Fruit fly (Drosophila melanogaster) whole organism, embryonic: Measurements from ENCODE around the gene Reg-2.

Experiments
- Ada2b ChIP-seq: fragments of 200-800 bp; sonication (Bioruptor generic); IDR thresholded peaks from 2 replicates; pipeline ENCODE4 v1.3.6; 2022; ENCODE audit warnings: missing biosample characterization, missing genetic modification characterization
- Antp ChIP-seq: fragments of 200-800 bp; sonication (Bioruptor generic); optimal IDR thresholded peaks from 3 replicates; lab custom pipeline; 2016; ENCODE audit warnings: missing biosample characterization, missing genetic modification characterization
- CG11247 ChIP-seq: fragments of 200-800 bp; sonication (Bioruptor generic); IDR thresholded peaks from 2 replicates; pipeline ENCODE4 v1.3.6; 2022; ENCODE audit warnings: missing biosample characterization, missing genetic modification characterization
- CG11560 ChIP-seq: fragments of 200-800 bp; sonication (Bioruptor generic); IDR thresholded peaks from 3 replicates; pipeline ENCODE4 v1.3.6; 2022; ENCODE audit warnings: missing biosample characterization, missing genetic modification characterization
- CG12769 ChIP-seq: fragments of 200-800 bp; sonication (Bioruptor generic); optimal IDR thresholded peaks from 2 replicates; lab custom pipeline; 2019; ENCODE audit warnings: missing biosample characterization, mild to moderate bottlenecking, missing genetic modification characterization, moderate library complexity
- CG13123 ChIP-seq: fragments of 200-800 bp; sonication (Bioruptor generic); optimal IDR thresholded peaks from 2 replicates; lab custom pipeline; 2016; ENCODE audit warnings: missing biosample characterization, missing genetic modification characterization
- CG13296 ChIP-seq: fragments of 200-800 bp; sonication (Bioruptor generic); optimal IDR thresholded peaks from 3 replicates; lab custom pipeline; 2018; ENCODE audit warnings: missing biosample characterization, mild to moderate bottlenecking, missing genetic modification characterization
- CG13894 ChIP-seq: fragments of 200-800 bp; sonication (Bioruptor generic); optimal IDR thresholded peaks from 3 replicates; lab custom pipeline; 2018; ENCODE audit warnings: missing biosample characterization, mild to moderate bottlenecking, missing genetic modification characterization, moderate library complexity
- CG14860 ChIP-seq: fragments of 200-800 bp; sonication (Bioruptor generic); IDR thresholded peaks from 3 replicates; pipeline ENCODE4 v1.3.6; 2022; ENCODE audit warnings: missing biosample characterization, missing genetic modification characterization; ENCODE audit not compliant: partially characterized antibody
- CG15601 ChIP-seq: fragments of 200-800 bp; sonication (Bioruptor generic); optimal IDR thresholded peaks from 3 replicates; lab custom pipeline; 2019; ENCODE audit warnings: missing biosample characterization, mild to moderate bottlenecking, missing genetic modification characterization, moderate library complexity
- CG16813 ChIP-seq: fragments of 200-800 bp; sonication (Bioruptor generic); IDR thresholded peaks from 3 replicates; pipeline ENCODE4 v1.3.6; 2022; ENCODE audit warnings: missing biosample characterization, missing genetic modification characterization; ENCODE audit not compliant: partially characterized antibody
- CG17912 ChIP-seq: fragments of 200-800 bp; sonication (Bioruptor generic); optimal IDR thresholded peaks from 2 replicates; lab custom pipeline; 2018; ENCODE audit warnings: missing biosample characterization, mild to moderate bottlenecking, missing genetic modification characterization
- CG18011 ChIP-seq: fragments of 200-800 bp; sonication (Bioruptor generic); optimal IDR thresholded peaks from 2 replicates; lab custom pipeline; 2017; ENCODE audit warnings: missing biosample characterization, missing genetic modification characterization, mild to moderate bottlenecking, moderate library complexity, missing genotype
- CG30431 ChIP-seq: fragments of 200-800 bp; sonication (Bioruptor generic); optimal IDR thresholded peaks from 2 replicates; lab custom pipeline; 2017; ENCODE audit warnings: missing biosample characterization, missing genetic modification characterization
- CG31224 ChIP-seq: fragments of 200-800 bp; sonication (Bioruptor generic); IDR thresholded peaks from 2 replicates; pipeline ENCODE4 v1.3.6; 2022; ENCODE audit warnings: missing biosample characterization, missing genetic modification characterization
- CG32772 ChIP-seq: fragments of 200-800 bp; sonication (Bioruptor generic); IDR thresholded peaks from 2 replicates; pipeline ENCODE4 v1.3.6; 2022; ENCODE audit warnings: missing biosample characterization, missing genetic modification characterization
- CG33213 ChIP-seq: fragments of 200-800 bp; sonication (Bioruptor generic); optimal IDR thresholded peaks from 3 replicates; lab custom pipeline; 2016; ENCODE audit warnings: missing biosample characterization, missing genetic modification characterization
- CG3407 ChIP-seq: fragments of 200-800 bp; sonication (Bioruptor generic); optimal IDR thresholded peaks from 2 replicates; lab custom pipeline; 2018; ENCODE audit warnings: missing biosample characterization, mild to moderate bottlenecking, missing genetic modification characterization
- CG34376 ChIP-seq: fragments of 200-800 bp; sonication (Bioruptor generic); optimal IDR thresholded peaks from 2 replicates; lab custom pipeline; 2018; ENCODE audit warnings: missing biosample characterization, mild to moderate bottlenecking, missing genetic modification characterization
- CG3838 ChIP-seq: fragments of 200-800 bp; sonication (Bioruptor generic); optimal IDR thresholded peaks from 3 replicates; lab custom pipeline; 2016; ENCODE audit warnings: missing biosample characterization, missing genetic modification characterization
- CG4820 ChIP-seq: fragments of 200-800 bp; sonication (Bioruptor generic); optimal IDR thresholded peaks from 3 replicates; lab custom pipeline; 2016; ENCODE audit warnings: missing biosample characterization, missing genetic modification characterization
- CG6791 ChIP-seq: fragments of 200-800 bp; sonication (Bioruptor generic); IDR thresholded peaks from 3 replicates; pipeline ENCODE4 v1.3.6; 2022; ENCODE audit warnings: missing biosample characterization, missing genetic modification characterization; ENCODE audit not compliant: partially characterized antibody
- CG8089 ChIP-seq: fragments of 200-800 bp; sonication (Bioruptor generic); optimal IDR thresholded peaks from 3 replicates; lab custom pipeline; 2016; ENCODE audit warnings: missing biosample characterization, missing genetic modification characterization
- CG8765 ChIP-seq: fragments of 200-800 bp; sonication (Bioruptor generic); IDR thresholded peaks from 2 replicates; pipeline ENCODE4 v1.3.6; 2022; ENCODE audit warnings: missing biosample characterization, missing genetic modification characterization
- D19A ChIP-seq: fragments of 200-800 bp; optimal IDR thresholded peaks from 3 replicates; lab custom pipeline; 2019; ENCODE audit warnings: missing biosample characterization, mild to moderate bottlenecking, missing genetic modification characterization, moderate library complexity
- D19B ChIP-seq: fragments of 200-800 bp; sonication (Bioruptor generic); optimal IDR thresholded peaks from 2 replicates; lab custom pipeline; 2017; ENCODE audit warnings: missing biosample characterization, mild to moderate bottlenecking, missing genetic modification characterization
- Dip3 ChIP-seq: fragments of 200-800 bp; sonication (Bioruptor generic); optimal IDR thresholded peaks from 3 replicates; lab custom pipeline; 2016; ENCODE audit warnings: missing biosample characterization, missing genetic modification characterization
- HHEX ChIP-seq: fragments of 200-800 bp; sonication (Bioruptor generic); optimal IDR thresholded peaks from 3 replicates; lab custom pipeline; 2017; ENCODE audit warnings: missing biosample characterization, mild to moderate bottlenecking, missing genetic modification characterization, missing genetic modification reagents
- Lhr ChIP-seq: fragments of 200-800 bp; sonication (Bioruptor generic); optimal IDR thresholded peaks from 3 replicates; lab custom pipeline; 2017; ENCODE audit warnings: mild to moderate bottlenecking, missing biosample characterization, missing genetic modification reagents, missing genetic modification characterization
- Opbp ChIP-seq: fragments of 200-800 bp; sonication (Bioruptor generic); IDR thresholded peaks from 3 replicates; pipeline ENCODE4 v1.3.6; 2022; ENCODE audit warnings: missing biosample characterization, missing genetic modification characterization; ENCODE audit not compliant: partially characterized antibody
- Sry-β ChIP-seq: fragments of 200-800 bp; sonication (Bioruptor generic); optimal IDR thresholded peaks from 2 replicates; lab custom pipeline; 2018; ENCODE audit warnings: missing biosample characterization, mild to moderate bottlenecking, missing genetic modification characterization, moderate library complexity
- ash1 ChIP-seq: fragments of 200-800 bp; sonication (Bioruptor generic); optimal IDR thresholded peaks from 2 replicates; lab custom pipeline; 2018; ENCODE audit warnings: missing biosample characterization, mild to moderate bottlenecking, missing genetic modification characterization
- ato ChIP-seq: fragments of 200-800 bp; sonication (Bioruptor generic); IDR thresholded peaks from 2 replicates; pipeline ENCODE4 v1.3.6; 2022; ENCODE audit warnings: missing biosample characterization, missing genetic modification characterization; ENCODE audit not compliant: partially characterized antibody
- az2 ChIP-seq: fragments of 200-800 bp; sonication (Bioruptor generic); optimal IDR thresholded peaks from 3 replicates; lab custom pipeline; 2016; ENCODE audit warnings: missing biosample characterization, missing genetic modification characterization
- bigmax ChIP-seq: fragments of 200-800 bp; sonication (Bioruptor generic); optimal IDR thresholded peaks from 2 replicates; lab custom pipeline; 2018; ENCODE audit warnings: missing biosample characterization, mild to moderate bottlenecking, missing genetic modification characterization
- chinmo ChIP-seq: fragments of 200-800 bp; sonication (Bioruptor generic); IDR thresholded peaks from 4 replicates; pipeline ENCODE4 v1.3.6; 2022; ENCODE audit warnings: missing biosample characterization, missing genetic modification characterization; ENCODE audit not compliant: partially characterized antibody
- dmrt11E ChIP-seq: fragments of 200-800 bp; sonication (Bioruptor generic); optimal IDR thresholded peaks from 3 replicates; lab custom pipeline; 2018; ENCODE audit warnings: missing biosample characterization, mild to moderate bottlenecking, missing genetic modification characterization, moderate library complexity
- gfzf ChIP-seq: fragments of 200-800 bp; sonication (Bioruptor generic); optimal IDR thresholded peaks from 2 replicates; lab custom pipeline; 2016; ENCODE audit warnings: missing biosample characterization, mild to moderate bottlenecking, missing genetic modification characterization, moderate library complexity
- gt ChIP-seq: fragments of 200-800 bp; sonication (Bioruptor generic); IDR thresholded peaks from 2 replicates; pipeline ENCODE4 v1.3.6; 2022; ENCODE audit warnings: missing biosample characterization, missing genetic modification characterization
- sd ChIP-seq: fragments of 200-800 bp; sonication (Bioruptor generic); optimal IDR thresholded peaks from 3 replicates; lab custom pipeline; 2018; ENCODE audit warnings: missing biosample characterization, mild to moderate bottlenecking, missing genetic modification characterization, moderate library complexity
- stc ChIP-seq: fragments of 200-800 bp; sonication (Bioruptor generic); IDR thresholded peaks from 2 replicates; pipeline ENCODE4 v1.3.6; 2022; ENCODE audit warnings: missing biosample characterization, missing genetic modification characterization
- trem ChIP-seq: fragments of 200-800 bp; optimal IDR thresholded peaks from 3 replicates; lab custom pipeline; 2019; ENCODE audit warnings: missing biosample characterization, mild to moderate bottlenecking, missing genetic modification characterization, moderate library complexity
- trh ChIP-seq: fragments of 200-800 bp; sonication (Bioruptor generic); optimal IDR thresholded peaks from 2 replicates; lab custom pipeline; 2016; ENCODE audit warnings: missing biosample characterization, missing genetic modification characterization
- twi ChIP-seq: fragments of 200-800 bp; optimal IDR thresholded peaks from 2 replicates; lab custom pipeline; 2019; ENCODE audit warnings: missing biosample characterization, mild to moderate bottlenecking, missing genetic modification characterization, moderate library complexity
- vvl ChIP-seq: fragments of 200-800 bp; sonication (Bioruptor generic); IDR thresholded peaks from 2 replicates; pipeline ENCODE4 v1.3.6; 2022; ENCODE audit warnings: missing biosample characterization, missing genetic modification characterization
- wek ChIP-seq: fragments of 200-800 bp; sonication (Bioruptor generic); optimal IDR thresholded peaks from 3 replicates; lab custom pipeline; 2018; ENCODE audit warnings: missing biosample characterization, mild to moderate bottlenecking, missing genetic modification characterization, moderate library complexity
- zfh1 ChIP-seq: fragments of 200-800 bp; sonication (Bioruptor generic); IDR thresholded peaks from 3 replicates; pipeline ENCODE4 v1.3.6; 2022; ENCODE audit warnings: missing biosample characterization, missing genetic modification characterization

The Reg-2 gene

DNA sequence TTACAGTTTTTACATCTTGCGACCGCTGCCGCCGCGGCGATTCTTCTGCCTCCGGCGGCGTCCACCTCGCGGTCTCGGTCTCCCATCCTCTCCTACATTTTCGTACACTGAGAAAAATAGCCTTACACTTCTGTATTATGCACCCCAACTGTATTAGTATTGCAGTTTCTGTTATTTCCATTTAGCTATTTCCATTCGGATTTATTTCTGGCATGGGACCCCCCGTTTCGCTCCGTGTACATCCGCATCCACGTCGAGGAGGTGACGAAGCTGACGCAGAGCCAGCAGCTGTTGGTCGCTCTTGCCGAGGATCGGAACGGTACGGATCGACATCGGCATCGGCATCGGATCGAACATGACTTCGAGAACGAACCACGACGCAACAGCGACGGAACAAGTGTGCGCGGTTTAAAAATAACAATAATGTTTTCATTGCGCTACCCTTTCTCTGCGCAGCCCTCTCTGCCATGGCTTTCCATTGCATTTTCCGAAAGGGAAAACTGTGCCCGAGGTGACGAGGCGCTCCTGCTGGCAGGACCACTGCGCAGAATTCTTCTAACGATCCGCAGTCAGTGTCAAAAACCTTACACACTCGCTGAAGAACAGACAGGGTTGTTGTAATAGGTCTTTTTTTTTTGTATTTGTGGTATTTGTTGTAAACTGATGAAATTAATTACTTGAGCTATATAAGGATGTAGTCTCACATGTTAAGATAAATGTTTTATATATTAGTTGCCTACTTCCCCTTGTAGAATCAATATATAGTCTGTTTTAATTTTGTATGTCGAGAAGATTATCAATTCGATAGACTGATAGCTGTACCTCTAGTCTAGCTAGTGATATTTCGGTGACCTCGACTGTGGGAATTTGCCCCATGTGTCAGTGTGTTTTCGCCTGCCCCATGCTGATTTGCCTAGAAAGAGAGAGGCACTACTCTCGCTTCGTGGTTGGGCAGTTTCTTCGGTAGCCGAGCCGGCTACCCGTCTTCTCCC, 16.8 kb downstream of the Reg-2 start (continued):
- TF ChIP-seq dmrt11E (tag; lab: Kevin White, UChicago): peak; percentile 91
- peak; percentile 79 for TF ChIP-seq CG15601 (tag; lab: Kevin White, UChicago)
- peak; percentile 7 for TF ChIP-seq Sry-β (GFP tag; lab: Kevin White, UChicago)
- TF ChIP-seq az2 (GFP tag; lab: Kevin White, UChicago): peak; percentile 89
- TF ChIP-seq CG8765 (GFP tag; lab: Robert Waterston, UW): peak; percentile 92
- TF ChIP-seq ato (GFP tag; lab: Robert Waterston, UW): no peak
- TF ChIP-seq CG4820 (GFP tag; lab: Kevin White, UChicago): peak; percentile 87
- TF ChIP-seq chinmo: no peak
- TF ChIP-seq Antp (GFP tag; lab: Kevin White, UChicago): peak; percentile 96
- TF ChIP-seq Ada2b (GFP tag; lab: Robert Waterston, UW): peak; percentile 89
- TF ChIP-seq D19A (tag; lab: Kevin White, UChicago): peak; percentile 77
- TF ChIP-seq Dip3 (GFP tag; lab: Kevin White, UChicago): peak; percentile 89
- peak; percentile 84 for TF ChIP-seq ash1 (GFP tag; lab: Kevin White, UChicago)
- peak; percentile 85 for TF ChIP-seq CG8089 (GFP tag; lab: Kevin White, UChicago)
- no peak for TF ChIP-seq bigmax (GFP tag; lab: Kevin White, UChicago)
- TF ChIP-seq CG13296 (GFP tag; lab: Kevin White, UChicago): peak; percentile 84
- peak; percentile 86 for TF ChIP-seq CG31224 (GFP tag; lab: Robert Waterston, UW)
- TF ChIP-seq Opbp: 0 out of 3 replicates have a peak, but pooled peaks have one; percentile 7
- TF ChIP-seq sd (tag; lab: Kevin White, UChicago): peak; percentile 60
- no peak for TF ChIP-seq CG6791
- peak; percentile 87 for TF ChIP-seq CG33213 (GFP tag; lab: Kevin White, UChicago)
- TF ChIP-seq CG17912 (GFP tag; lab: Kevin White, UChicago): peak; percentile 66
- peak; percentile 86 for TF ChIP-seq gt (GFP tag; lab: Robert Waterston, UW)
- TF ChIP-seq CG34376 (GFP tag; lab: Kevin White, UChicago): peak; percentile 71
- TF ChIP-seq CG32772: peak; percentile 91
- peak; percentile 77 for TF ChIP-seq CG3407 (GFP tag; lab: Kevin White, UChicago)
- peak; percentile 70 for TF ChIP-seq D19B (GFP tag; lab: Kevin White, UChicago)
- TF ChIP-seq CG11247 (GFP tag; lab: Robert Waterston, UW): peak; percentile 89
- TF ChIP-seq gfzf (GFP tag; lab: Kevin White, UChicago): no peak
- peak; percentile 70 for TF ChIP-seq trh (GFP tag; lab: Kevin White, UChicago)
- no peak for TF ChIP-seq CG16813 (GFP tag; lab: Robert Waterston, UW)
- peak; percentile 88 for TF ChIP-seq HHEX
- peak; percentile 96 for TF ChIP-seq CG12769
- peak; percentile 71 for TF ChIP-seq Lhr
- TF ChIP-seq trem (tag; lab: Kevin White, UChicago): peak; percentile 66
- peak; percentile 41 for TF ChIP-seq CG18011 (GFP tag; lab: Kevin White, UChicago)
- TF ChIP-seq twi (tag; lab: Kevin White, UChicago): peak; percentile 75
- TF ChIP-seq wek: peak; percentile 73
- peak; percentile 89 for TF ChIP-seq CG30431 (GFP tag; lab: Kevin White, UChicago)
- peak; percentile 66; the same call in 2 of the 3 replicates for TF ChIP-seq CG11560 (tag; lab: Robert Waterston, UW)
- peak; percentile 74 for TF ChIP-seq CG13894 (tag; lab: Kevin White, UChicago)
- peak; percentile 58 for TF ChIP-seq CG3838 (GFP tag; lab: Kevin White, UChicago)
- peak; percentile 96 for TF ChIP-seq vvl (GFP tag; lab: Robert Waterston, UW)
- TF ChIP-seq CG13123 (GFP tag; lab: Kevin White, UChicago): peak; percentile 79
- peak; percentile 78 for TF ChIP-seq stc (GFP tag; lab: Robert Waterston, UW)
- TF ChIP-seq CG14860 (GFP tag; lab: Robert Waterston, UW): no peak
- peak; percentile 96 for TF ChIP-seq zfh1
